Fruit fly (Drosophila melanogaster): Measurements from ENCODE around the gene beg.

The beg gene

DNA sequence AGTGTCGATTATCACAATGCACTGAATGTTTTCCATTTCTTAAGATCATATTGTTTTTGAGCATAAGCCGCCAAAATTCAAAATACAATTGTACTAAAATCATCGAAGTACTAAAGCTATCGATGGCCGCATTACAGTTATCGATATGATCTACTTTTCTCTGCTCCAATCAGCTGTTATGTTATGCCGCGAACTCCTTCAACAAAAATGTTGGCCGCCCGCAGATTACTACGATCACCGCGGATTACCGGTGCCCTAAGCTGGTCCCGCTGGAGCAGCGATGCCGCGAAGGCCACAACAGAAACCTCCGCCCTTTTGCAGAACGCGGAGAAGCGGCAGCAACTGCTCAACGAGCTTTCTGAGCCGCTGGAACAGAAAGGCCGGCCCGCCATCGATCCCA, at the start of gene beg:
Gene beg, plus strand, starts transcription at position 177 of the 400 bp plus-strand sequence.
- TF ChIP-seq Myc (optimal IDR thresholded peaks at IDR 0.05) (peak; percentile 29), usp (GFP tag; optimal IDR thresholded peaks at IDR 0.05) (no peak), GATAd (GFP tag; optimal IDR thresholded peaks at IDR 0.05) (no peak), dmrt93B (GFP tag; optimal IDR thresholded peaks at IDR 0.05) (no peak), h (GFP tag; optimal IDR thresholded peaks at IDR 0.05) (no peak), N (GFP tag; optimal IDR thresholded peaks at IDR 0.05) (no peak)

DNA sequence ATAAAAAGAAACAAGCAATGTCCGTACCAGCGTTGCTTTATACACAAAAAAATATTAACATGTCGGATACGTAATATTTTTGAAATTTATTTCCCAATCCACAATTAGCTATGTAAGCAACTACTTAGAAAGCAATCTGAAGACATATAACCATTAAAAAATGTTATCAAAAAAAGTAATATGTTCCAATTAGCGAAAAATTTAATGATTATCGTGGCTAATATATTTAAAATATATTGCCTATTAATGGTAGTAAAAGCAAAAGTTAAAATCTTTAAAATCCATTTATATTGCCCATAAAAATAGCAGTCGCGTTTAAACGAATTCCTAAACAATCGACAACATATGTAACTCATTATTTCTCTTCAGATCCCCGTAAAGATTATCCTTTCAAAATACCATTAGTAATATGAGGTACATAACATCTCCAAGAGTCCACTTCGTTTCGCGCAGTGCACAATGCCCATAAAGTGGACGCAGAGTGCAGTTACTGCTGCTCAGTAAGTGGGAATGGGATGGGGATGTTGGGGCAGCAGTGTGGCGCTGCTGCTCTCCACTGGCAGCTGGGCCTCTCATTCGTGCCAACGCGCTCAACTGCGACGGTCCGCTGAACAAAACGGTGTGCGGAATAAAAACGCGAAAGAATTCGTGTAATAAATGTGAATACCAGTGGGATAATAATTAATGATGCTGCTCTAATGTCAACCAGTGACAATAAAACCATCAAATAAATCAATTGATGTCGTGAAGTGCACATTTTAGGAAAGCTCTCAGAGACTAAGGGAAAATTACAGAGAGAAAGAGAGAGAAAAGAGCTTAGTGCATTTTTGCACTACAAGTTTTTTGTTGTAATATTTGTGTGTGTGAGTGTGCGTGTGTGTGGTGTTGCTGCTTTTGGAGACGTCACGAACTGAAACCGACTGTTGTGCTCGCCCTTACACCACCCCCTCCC, 49.1 kb upstream of the beg start:
- TF ChIP-seq Myc (optimal IDR thresholded peaks at IDR 0.05): no peak
- TF ChIP-seq Hnf4 (GFP tag; optimal IDR thresholded peaks at IDR 0.05): no peak
- no peak for TF ChIP-seq GATAd (GFP tag; optimal IDR thresholded peaks at IDR 0.05)
- no peak for TF ChIP-seq Dfd (GFP tag; optimal IDR thresholded peaks at IDR 0.05)
- no peak for TF ChIP-seq Hr83 (GFP tag; optimal IDR thresholded peaks at IDR 0.05; ENCODE audit: poor library complexity, severe bottlenecking)
- TF ChIP-seq Mio (GFP tag; optimal IDR thresholded peaks at IDR 0.05): no peak
- TF ChIP-seq pan (optimal IDR thresholded peaks at IDR 0.05): no peak
- no peak for TF ChIP-seq CrebA (GFP tag; optimal IDR thresholded peaks at IDR 0.05; ENCODE audit: borderline replicate concordance)
- TF ChIP-seq sv (GFP tag; optimal IDR thresholded peaks at IDR 0.05): peak; percentile 13
- TF ChIP-seq Jra (GFP tag; optimal IDR thresholded peaks at IDR 0.05): no peak
- TF ChIP-seq Dif (GFP tag; optimal IDR thresholded peaks at IDR 0.05; ENCODE audit: partially characterized antibody): peak; percentile 58
- TF ChIP-seq lola (GFP tag; optimal IDR thresholded peaks at IDR 0.05): no peak
- TF ChIP-seq rgr (GFP tag; optimal IDR thresholded peaks at IDR 0.05): peak; percentile 56
- peak; percentile 60 for TF ChIP-seq h (GFP tag; optimal IDR thresholded peaks at IDR 0.05)
- TF ChIP-seq jim (GFP tag; optimal IDR thresholded peaks at IDR 0.05): no peak
- peak; percentile 49 for TF ChIP-seq dmrt93B (GFP tag; optimal IDR thresholded peaks at IDR 0.05)
- no peak for TF ChIP-seq CG9705 (GFP tag; optimal IDR thresholded peaks at IDR 0.05)
- peak; percentile 69 for TF ChIP-seq Sp1 (GFP tag; optimal IDR thresholded peaks at IDR 0.05)
- TF ChIP-seq Vsx2 (GFP tag; optimal IDR thresholded peaks at IDR 0.05; ENCODE audit: partially characterized antibody): peak; percentile 67
- TF ChIP-seq ey (GFP tag; optimal IDR thresholded peaks at IDR 0.05): peak; percentile 62
- TF ChIP-seq br (GFP tag; optimal IDR thresholded peaks at IDR 0.05): peak; percentile 16
- TF ChIP-seq Rel (GFP tag; optimal IDR thresholded peaks at IDR 0.05): no peak
- peak; percentile 32 for TF ChIP-seq Rel (tag; optimal IDR thresholded peaks at IDR 0.05)
- TF ChIP-seq Abd-B (GFP tag; optimal IDR thresholded peaks at IDR 0.05): no peak
- TF ChIP-seq fru (GFP tag; optimal IDR thresholded peaks at IDR 0.05): peak; percentile 56
- peak; percentile 65 for TF ChIP-seq HLH106 (tag; optimal IDR thresholded peaks at IDR 0.05)
- peak; percentile 67 for TF ChIP-seq woc (GFP tag; optimal IDR thresholded peaks at IDR 0.05)
- no peak for TF ChIP-seq dsf (GFP tag; optimal IDR thresholded peaks at IDR 0.05; ENCODE audit: borderline replicate concordance)
- peak; percentile 20 for TF ChIP-seq brk (GFP tag; optimal IDR thresholded peaks at IDR 0.05)
- no peak for TF ChIP-seq usp (GFP tag; optimal IDR thresholded peaks at IDR 0.05)
- TF ChIP-seq Hr78 (GFP tag; optimal IDR thresholded peaks at IDR 0.05): no peak
- peak; percentile 37 for TF ChIP-seq OdsH (GFP tag; optimal IDR thresholded peaks at IDR 0.05)
- TF ChIP-seq foxo (GFP tag; optimal IDR thresholded peaks at IDR 0.05): peak in 1 of 2 experiments; percentile 62
- no peak for TF ChIP-seq CG32264 (GFP tag; optimal IDR thresholded peaks at IDR 0.05)
- TF ChIP-seq N (GFP tag; optimal IDR thresholded peaks at IDR 0.05): no peak
- TF ChIP-seq dl (GFP tag; optimal IDR thresholded peaks at IDR 0.05; ENCODE audit: insufficient read depth in 1 of 2, partially characterized antibody in 2 of 2): peak in 1 of 2 experiments; percentile 43
- no peak for TF ChIP-seq tai (GFP tag; optimal IDR thresholded peaks at IDR 0.05)
- TF ChIP-seq psq (GFP tag; optimal IDR thresholded peaks at IDR 0.05): peak; percentile 43
- no peak for TF ChIP-seq sage (GFP tag; optimal IDR thresholded peaks at IDR 0.05)
